Fruit fly (Drosophila melanogaster) whole organism, embryonic: ENCODE results near the gene Rab35.

Experiments used
- Abd-B ChIP-seq: fragments of 200-800 bp; sonication (Bioruptor generic); optimal IDR thresholded peaks from 2 replicates; lab custom pipeline; 2018; ENCODE audit warnings: missing biosample characterization, mild to moderate bottlenecking, missing genetic modification characterization, moderate library complexity
- Asciz ChIP-seq: fragments of 200-800 bp; sonication (Bioruptor generic); optimal IDR thresholded peaks from 2 replicates; lab custom pipeline; 2017; ENCODE audit warnings: missing biosample characterization, mild to moderate bottlenecking, missing genetic modification characterization, missing genetic modification reagents
- CG10147 ChIP-seq: fragments of 200-800 bp; sonication (Bioruptor generic); optimal IDR thresholded peaks from 2 replicates; lab custom pipeline; 2019; ENCODE audit warnings: missing biosample characterization, mild to moderate bottlenecking, missing genetic modification characterization, moderate library complexity
- CG10431 ChIP-seq: fragments of 200-800 bp; sonication (Bioruptor generic); optimal IDR thresholded peaks from 3 replicates; lab custom pipeline; 2018; ENCODE audit warnings: missing biosample characterization, mild to moderate bottlenecking, missing genetic modification characterization
- CG13775 ChIP-seq: fragments of 200-800 bp; sonication (Bioruptor generic); optimal IDR thresholded peaks from 3 replicates; lab custom pipeline; 2017; ENCODE audit warnings: missing biosample characterization, mild to moderate bottlenecking, missing genetic modification characterization
- CG14050 ChIP-seq: fragments of 200-800 bp; sonication (Bioruptor generic); IDR thresholded peaks from 3 replicates; pipeline ENCODE4 v1.3.6; 2022; ENCODE audit warnings: missing biosample characterization, missing genetic modification characterization
- CG18262 ChIP-seq: fragments of 200-800 bp; optimal IDR thresholded peaks from 3 replicates; lab custom pipeline; 2019; ENCODE audit warnings: missing biosample characterization, mild to moderate bottlenecking, missing genetic modification characterization, moderate library complexity
- CG2120 ChIP-seq: fragments of 200-800 bp; sonication (Bioruptor generic); optimal IDR thresholded peaks from 3 replicates; lab custom pipeline; 2016; ENCODE audit warnings: missing biosample characterization, missing genetic modification characterization
- CG2712 ChIP-seq: fragments of 200-800 bp; optimal IDR thresholded peaks from 3 replicates; lab custom pipeline; 2019; ENCODE audit warnings: missing biosample characterization, mild to moderate bottlenecking, missing genetic modification characterization, moderate library complexity
- CG3281 ChIP-seq: fragments of 200-800 bp; sonication (Bioruptor generic); optimal IDR thresholded peaks from 3 replicates; lab custom pipeline; 2017; ENCODE audit warnings: missing biosample characterization, mild to moderate bottlenecking, missing genetic modification characterization
- CG34422 ChIP-seq: fragments of 200-800 bp; sonication (Bioruptor generic); IDR thresholded peaks from 3 replicates; pipeline ENCODE4 v1.3.6; 2022; ENCODE audit warnings: missing biosample characterization, missing genetic modification characterization
- CG42726 ChIP-seq: fragments of 200-800 bp; sonication (Bioruptor generic); IDR thresholded peaks from 2 replicates; pipeline ENCODE4 v1.3.6; 2022; ENCODE audit warnings: missing biosample characterization, missing genetic modification characterization; ENCODE audit not compliant: partially characterized antibody
- CG6689 ChIP-seq: fragments of 200-800 bp; sonication (Bioruptor generic); IDR thresholded peaks from 2 replicates; pipeline ENCODE4 v1.3.6; 2022; ENCODE audit warnings: missing biosample characterization, missing genetic modification characterization
- CG6813 ChIP-seq: fragments of 200-800 bp; sonication (Bioruptor generic); optimal IDR thresholded peaks from 2 replicates; lab custom pipeline; 2017; ENCODE audit warnings: missing biosample characterization, missing genetic modification characterization, mild to moderate bottlenecking, moderate library complexity, missing genetic modification reagents
- CG6854 ChIP-seq: fragments of 200-800 bp; sonication (Bioruptor generic); optimal IDR thresholded peaks from 3 replicates; lab custom pipeline; 2017; ENCODE audit warnings: missing biosample characterization, mild to moderate bottlenecking, missing genetic modification characterization
- CG7357 ChIP-seq: fragments of 200-800 bp; sonication (Bioruptor generic); IDR thresholded peaks from 3 replicates; pipeline ENCODE4 v1.3.6; 2022; ENCODE audit warnings: missing biosample characterization, missing genetic modification characterization
- CG7372 ChIP-seq: fragments of 200-800 bp; sonication (Bioruptor generic); IDR thresholded peaks from 2 replicates; pipeline ENCODE4 v1.3.6; 2022; ENCODE audit warnings: missing biosample characterization, missing genetic modification characterization
- CG7839 ChIP-seq: fragments of 200-800 bp; sonication (Bioruptor generic); optimal IDR thresholded peaks from 3 replicates; lab custom pipeline; 2018; ENCODE audit warnings: missing biosample characterization, mild to moderate bottlenecking, missing genetic modification characterization, moderate library complexity
- CG8765 ChIP-seq: fragments of 200-800 bp; sonication (Bioruptor generic); IDR thresholded peaks from 2 replicates; pipeline ENCODE4 v1.3.6; 2022; ENCODE audit warnings: missing biosample characterization, missing genetic modification characterization
- CG9215 ChIP-seq: fragments of 200-800 bp; sonication (Bioruptor generic); IDR thresholded peaks from 2 replicates; pipeline ENCODE4 v1.3.6; 2022; ENCODE audit warnings: missing biosample characterization, missing genetic modification characterization
- CG9932 ChIP-seq: fragments of 200-800 bp; sonication (Bioruptor generic); IDR thresholded peaks from 2 replicates; pipeline ENCODE4 v1.3.6; 2022; ENCODE audit warnings: missing biosample characterization, missing genetic modification characterization
- CoRest ChIP-seq: fragments of 200-800 bp; sonication (Bioruptor generic); optimal IDR thresholded peaks from 3 replicates; lab custom pipeline; 2018; ENCODE audit warnings: missing biosample characterization, mild to moderate bottlenecking, missing genetic modification characterization, moderate library complexity
- D19B ChIP-seq: fragments of 200-800 bp; sonication (Bioruptor generic); optimal IDR thresholded peaks from 2 replicates; lab custom pipeline; 2017; ENCODE audit warnings: missing biosample characterization, mild to moderate bottlenecking, missing genetic modification characterization
- Doc3 ChIP-seq: fragments of 200-800 bp; sonication (Bioruptor generic); IDR thresholded peaks from 3 replicates; pipeline ENCODE4 v1.3.6; 2022; ENCODE audit warnings: missing biosample characterization, missing genetic modification characterization; ENCODE audit not compliant: partially characterized antibody
- Hmr ChIP-seq: fragments of 200-800 bp; sonication (Bioruptor generic); optimal IDR thresholded peaks from 3 replicates; lab custom pipeline; 2017; ENCODE audit warnings: mild to moderate bottlenecking, missing biosample characterization, missing genetic modification reagents, missing genetic modification characterization
- Hmx ChIP-seq: fragments of 200-800 bp; sonication (Bioruptor generic); optimal IDR thresholded peaks from 2 replicates; lab custom pipeline; 2016; ENCODE audit warnings: missing biosample characterization, missing genetic modification characterization
- Meics ChIP-seq: fragments of 200-800 bp; sonication (Bioruptor generic); optimal IDR thresholded peaks from 2 replicates; lab custom pipeline; 2017; ENCODE audit warnings: missing biosample characterization, mild to moderate bottlenecking, missing genetic modification characterization
- NK7.1 ChIP-seq: fragments of 200-800 bp; sonication (Bioruptor generic); optimal IDR thresholded peaks from 3 replicates; lab custom pipeline; 2016; ENCODE audit warnings: missing biosample characterization, missing genetic modification characterization
- NfI ChIP-seq: fragments of 200-800 bp; sonication (Bioruptor generic); optimal IDR thresholded peaks from 3 replicates; lab custom pipeline; 2018; ENCODE audit warnings: missing biosample characterization, mild to moderate bottlenecking, missing genetic modification characterization, moderate library complexity
- Pdp1 ChIP-seq, 2 experiments: fragments of 200-800 bp; sonication (Bioruptor generic); optimal IDR thresholded peaks; 3 replicates each; lab custom pipeline; 2016; ENCODE audit warnings: missing biosample characterization in 2 of 2, missing genetic modification characterization in 2 of 2, mild to moderate bottlenecking in 1 of 2, moderate library complexity in 1 of 2
- Ptx1 ChIP-seq: fragments of 200-800 bp; sonication (Bioruptor generic); IDR thresholded peaks from 2 replicates; pipeline ENCODE4 v1.3.6; 2022; ENCODE audit warnings: missing biosample characterization, missing genetic modification characterization
- Stat92E ChIP-seq, 3 experiments: fragments of >200 bp in 2 of 3; fragments of 200-800 bp in 1 of 3; sonication (Bioruptor generic) in 1 of 3; optimal IDR thresholded peaks; 2 replicates each; lab custom pipeline; 2017 to 2019; ENCODE audit warnings: missing biosample characterization in 3 of 3, missing genetic modification characterization in 3 of 3, mild to moderate bottlenecking in 1 of 3, moderate library complexity in 1 of 3
- al ChIP-seq: fragments of 200-800 bp; sonication (Bioruptor generic); IDR thresholded peaks from 2 replicates; pipeline ENCODE4 v1.3.6; 2022; ENCODE audit warnings: missing biosample characterization, missing genetic modification characterization
- ap ChIP-seq: fragments of 200-800 bp; sonication (Bioruptor generic); IDR thresholded peaks from 2 replicates; pipeline ENCODE4 v1.3.6; 2022; ENCODE audit warnings: missing biosample characterization, missing genetic modification characterization
- dysf ChIP-seq: fragments of 200-800 bp; sonication (Bioruptor generic); IDR thresholded peaks from 3 replicates; pipeline ENCODE4 v1.3.6; 2022; ENCODE audit warnings: missing biosample characterization, missing genetic modification characterization
- gem ChIP-seq: fragments of 200-800 bp; sonication (Bioruptor generic); optimal IDR thresholded peaks from 2 replicates; lab custom pipeline; 2019; ENCODE audit warnings: missing biosample characterization, mild to moderate bottlenecking, missing genetic modification characterization, moderate library complexity
- h ChIP-seq: fragments of >200 bp; optimal IDR thresholded peaks from 2 replicates; lab custom pipeline; 2017
- ken ChIP-seq: fragments of 200-800 bp; sonication (Bioruptor generic); IDR thresholded peaks from 3 replicates; pipeline ENCODE4 v1.3.6; 2022; ENCODE audit warnings: missing biosample characterization, missing genetic modification characterization
- klu ChIP-seq: fragments of 200-800 bp; sonication (Bioruptor generic); IDR thresholded peaks from 2 replicates; pipeline ENCODE4 v1.3.6; 2022; ENCODE audit warnings: missing biosample characterization, missing genetic modification characterization
- kni ChIP-seq: fragments of 200-800 bp; sonication (Bioruptor generic); optimal IDR thresholded peaks from 3 replicates; lab custom pipeline; 2017; ENCODE audit warnings: mild to moderate bottlenecking, missing biosample characterization, missing genetic modification reagents, missing genetic modification characterization
- lbe ChIP-seq: fragments of 200-800 bp; sonication (Bioruptor generic); optimal IDR thresholded peaks from 2 replicates; lab custom pipeline; 2016; ENCODE audit warnings: missing biosample characterization, mild to moderate bottlenecking, missing genetic modification characterization
- lmd ChIP-seq: fragments of 200-800 bp; sonication (Bioruptor generic); IDR thresholded peaks from 2 replicates; pipeline ENCODE4 v1.3.6; 2022; ENCODE audit warnings: missing biosample characterization, missing genetic modification characterization
- onecut ChIP-seq: fragments of 200-800 bp; sonication (Bioruptor generic); IDR thresholded peaks from 2 replicates; pipeline ENCODE4 v1.3.6; 2022; ENCODE audit warnings: missing biosample characterization, missing genetic modification characterization
- rib ChIP-seq: fragments of 200-800 bp; sonication (Bioruptor generic); IDR thresholded peaks from 2 replicates; pipeline ENCODE4 v1.3.6; 2022; ENCODE audit warnings: missing biosample characterization, missing genetic modification characterization
- scrt ChIP-seq: fragments of 200-800 bp; sonication (Bioruptor generic); optimal IDR thresholded peaks from 2 replicates; lab custom pipeline; 2018; ENCODE audit warnings: missing biosample characterization, mild to moderate bottlenecking, missing genetic modification characterization, moderate library complexity
- sens ChIP-seq: fragments of 200-800 bp; sonication (Bioruptor generic); peaks from one replicate; lab custom pipeline; 2016; ENCODE audit warnings: missing biosample characterization, missing genetic modification characterization
- shn ChIP-seq: fragments of 200-800 bp; sonication (Bioruptor generic); optimal IDR thresholded peaks from 3 replicates; lab custom pipeline; 2016; ENCODE audit warnings: missing biosample characterization, missing genetic modification characterization
- slp2 ChIP-seq: fragments of 200-800 bp; sonication (Bioruptor generic); optimal IDR thresholded peaks from 2 replicates; lab custom pipeline; 2016; ENCODE audit warnings: missing biosample characterization, missing genetic modification characterization
- zfh2 ChIP-seq: fragments of 200-800 bp; sonication (Bioruptor generic); optimal IDR thresholded peaks from 2 replicates; lab custom pipeline; 2016; ENCODE audit warnings: missing biosample characterization, missing genetic modification characterization

Gene Rab35

DNA sequence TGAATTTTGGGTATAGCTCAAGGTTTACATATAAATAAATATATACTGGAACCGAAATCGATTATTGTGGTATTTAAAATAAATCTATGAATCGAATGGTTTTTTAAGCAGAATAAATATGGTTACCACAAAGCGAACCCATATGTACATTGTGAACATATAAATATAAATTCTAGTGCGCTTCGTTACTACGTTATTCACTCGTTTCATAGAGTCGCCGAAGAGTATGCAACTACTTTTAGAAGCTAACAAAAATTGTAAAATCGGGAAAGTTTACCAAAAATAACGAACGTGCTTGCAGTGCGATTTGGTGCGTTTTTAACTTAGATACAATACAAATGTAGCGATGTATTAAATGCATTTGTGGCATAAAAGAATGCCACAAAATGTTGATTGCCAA lies 3.7 kb downstream of the Rab35 start:
- no peak for TF ChIP-seq klu
- TF ChIP-seq sens (GFP tag; lab: Kevin White, UChicago): peak; percentile 4
- peak; percentile 91 for TF ChIP-seq Meics (GFP tag; lab: Kevin White, UChicago)
- TF ChIP-seq CG6689: no peak
- TF ChIP-seq lmd (GFP tag; lab: Robert Waterston, UW): no peak
- TF ChIP-seq, all 482 proteins: peak for 2

DNA sequence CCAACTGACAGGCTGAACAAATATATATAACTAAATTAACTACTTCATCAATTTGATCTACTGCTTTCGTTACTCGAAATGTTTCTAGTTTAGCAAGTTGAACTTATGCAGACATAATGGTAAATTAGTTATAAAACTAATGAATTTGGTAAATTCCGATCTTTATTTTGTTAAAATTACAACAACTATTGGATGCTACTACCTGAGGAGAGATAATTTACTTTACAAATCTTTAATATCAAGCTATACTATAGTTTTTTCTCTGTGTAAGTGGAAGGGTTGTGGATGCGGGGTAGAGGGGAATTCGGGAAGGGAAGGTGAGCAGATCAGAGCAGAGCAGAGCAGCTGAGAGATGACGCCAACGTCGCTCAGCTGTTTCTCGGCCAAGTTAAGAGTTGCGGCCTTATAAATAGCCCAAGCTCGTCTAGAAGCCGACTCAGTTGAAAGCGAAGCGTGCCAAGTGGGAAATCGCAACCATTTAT lies 11.9 kb downstream of the Rab35 start, which contains the start of gene aspr:
Gene aspr, plus strand, starts transcription at position 432 of the 482 bp plus-strand sequence.
- TF ChIP-seq CG34422 (GFP tag; lab: Robert Waterston, UW): no peak
- no peak for TF ChIP-seq rib (GFP tag; lab: Robert Waterston, UW)
- no peak for TF ChIP-seq CG13775 (GFP tag; lab: Kevin White, UChicago)
- TF ChIP-seq Asciz (GFP tag; lab: Kevin White, UChicago): no peak
- TF ChIP-seq Ptx1 (GFP tag; lab: Robert Waterston, UW): 0 out of 2 replicates have a peak, but pooled peaks have one; percentile 15
- TF ChIP-seq CoRest: peak; percentile 25
- TF ChIP-seq CG3281 (GFP tag; lab: Kevin White, UChicago): peak; percentile 12
- TF ChIP-seq h (lab: Kevin White, UChicago): no peak
- no peak for TF ChIP-seq ken
- no peak for TF ChIP-seq D19B
- TF ChIP-seq NfI: peak; percentile 20
- TF ChIP-seq CG10147: no peak
- TF ChIP-seq Doc3 (GFP tag; lab: Robert Waterston, UW): no peak
- no peak for TF ChIP-seq zfh2 (GFP tag; lab: Kevin White, UChicago)
- TF ChIP-seq CG6813 (GFP tag; lab: Kevin White, UChicago): no peak
- TF ChIP-seq al (GFP tag; lab: Robert Waterston, UW): peak; percentile 25; the same call in 1 of the 2 replicates
- peak; percentile 48 for TF ChIP-seq gem (tag; lab: Kevin White, UChicago)
- no peak for TF ChIP-seq slp2
- no peak for TF ChIP-seq CG14050 (GFP tag; lab: Robert Waterston, UW)
- no peak for TF ChIP-seq Abd-B (GFP tag; lab: Kevin White, UChicago)
- TF ChIP-seq CG7372 (GFP tag; lab: Robert Waterston, UW): no peak
- no peak for TF ChIP-seq CG6854
- no peak for TF ChIP-seq CG7357 (GFP tag; lab: Robert Waterston, UW)
- TF ChIP-seq CG7839: peak; percentile 19
- TF ChIP-seq shn (GFP tag; lab: Kevin White, UChicago): no peak
- TF ChIP-seq dysf: peak; percentile 39; the same call in 1 of the 3 replicates
- no peak for TF ChIP-seq ap
- TF ChIP-seq sens (GFP tag; lab: Kevin White, UChicago): peak; percentile 77
- TF ChIP-seq scrt (GFP tag; lab: Kevin White, UChicago): no peak
- no peak for TF ChIP-seq Pdp1 (GFP tag; optimal IDR thresholded peaks at IDR 0.05; lab: Kevin White, UChicago)
- TF ChIP-seq onecut (GFP tag; lab: Robert Waterston, UW): no peak
- TF ChIP-seq CG8765 (GFP tag; lab: Robert Waterston, UW): no peak
- TF ChIP-seq NK7.1 (GFP tag; lab: Kevin White, UChicago): no peak
- no peak for TF ChIP-seq CG2712 (tag; lab: Kevin White, UChicago)
- TF ChIP-seq Meics (GFP tag; lab: Kevin White, UChicago): peak; percentile 46
- TF ChIP-seq Hmr (GFP tag; lab: Kevin White, UChicago): peak; percentile 2
- no peak for TF ChIP-seq kni (GFP tag; lab: Kevin White, UChicago)
- no peak for TF ChIP-seq CG10431 (GFP tag; lab: Kevin White, UChicago)
- TF ChIP-seq CG18262 (tag; lab: Kevin White, UChicago): no peak
- TF ChIP-seq Hmx (GFP tag; lab: Kevin White, UChicago): no peak
- no peak for TF ChIP-seq Stat92E (GFP tag; optimal IDR thresholded peaks at IDR 0.05; lab: Kevin White, UChicago)
- no peak for TF ChIP-seq CG42726 (GFP tag; lab: Robert Waterston, UW)
- TF ChIP-seq CG9932: peak; percentile 50
- peak; percentile 27 for TF ChIP-seq CG2120 (GFP tag; lab: Kevin White, UChicago)
- 0 out of 2 replicates have a peak, but pooled peaks have one; percentile 13 for TF ChIP-seq CG9215 (GFP tag; lab: Robert Waterston, UW)
- TF ChIP-seq lbe (GFP tag; lab: Kevin White, UChicago): no peak
